Fruit fly (Drosophila melanogaster): ENCODE results near the gene Smyd3.

The Smyd3 gene

dm6 chrX:2589446-2590038, 19.1 kb downstream of the Smyd3 start (continued):
- TF ChIP-seq E2f2 (GFP tag; IDR thresholded peaks at IDR 0.05): peak; percentile 67
- peak; percentile 96 for TF ChIP-seq sens (GFP tag)
- TF ChIP-seq CG12299 (tag; optimal IDR thresholded peaks at IDR 0.05): peak; percentile 82
- TF ChIP-seq crc (GFP tag; optimal IDR thresholded peaks at IDR 0.05): peak; percentile 90
- TF ChIP-seq tna (GFP tag; IDR thresholded peaks at IDR 0.05; ENCODE audit: partially characterized antibody): no peak
- peak; percentile 89 for TF ChIP-seq CG9727 (GFP tag; optimal IDR thresholded peaks at IDR 0.05)
- TF ChIP-seq Hey (tag; optimal IDR thresholded peaks at IDR 0.05): peak; percentile 74
- peak; percentile 83 for TF ChIP-seq CG13296 (GFP tag; optimal IDR thresholded peaks at IDR 0.05)
- TF ChIP-seq klu (GFP tag; IDR thresholded peaks at IDR 0.05): peak; percentile 89
- peak; percentile 66 for TF ChIP-seq CG6765 (GFP tag; optimal IDR thresholded peaks at IDR 0.05)
- TF ChIP-seq CG17186 (GFP tag; optimal IDR thresholded peaks at IDR 0.05): peak; percentile 50
- peak; percentile 93 for TF ChIP-seq Fer3 (tag; optimal IDR thresholded peaks at IDR 0.05)
- TF ChIP-seq ato (GFP tag; IDR thresholded peaks at IDR 0.05; ENCODE audit: partially characterized antibody): no peak
- TF ChIP-seq psq (GFP tag; optimal IDR thresholded peaks at IDR 0.05): peak; percentile 65
- peak; percentile 60 for TF ChIP-seq CG7928 (GFP tag; optimal IDR thresholded peaks at IDR 0.05)
- peak; percentile 80 for TF ChIP-seq trh (GFP tag; optimal IDR thresholded peaks at IDR 0.05)
- peak; percentile 68 for TF ChIP-seq CG1529 (GFP tag; optimal IDR thresholded peaks at IDR 0.05)
- no peak; the same call in 1 of the 2 replicates for TF ChIP-seq aop (GFP tag; IDR thresholded peaks at IDR 0.05)
- peak; percentile 93 for TF ChIP-seq so (GFP tag; IDR thresholded peaks at IDR 0.05)
- TF ChIP-seq pnt (GFP tag; optimal IDR thresholded peaks at IDR 0.05): peak; percentile 91
- TF ChIP-seq gfzf (GFP tag; optimal IDR thresholded peaks at IDR 0.05): no peak
- peak; percentile 94 for TF ChIP-seq CG3847 (GFP tag; IDR thresholded peaks at IDR 0.05)
- TF ChIP-seq tll (GFP tag; optimal IDR thresholded peaks at IDR 0.05): no peak
- TF ChIP-seq Elba2 (GFP tag; optimal IDR thresholded peaks at IDR 0.05): peak; percentile 61
- peak; percentile 72 for TF ChIP-seq wor (GFP tag; IDR thresholded peaks at IDR 0.05)
- TF ChIP-seq Poxn (GFP tag; IDR thresholded peaks at IDR 0.05): peak; percentile 89
- TF ChIP-seq fru (optimal IDR thresholded peaks at IDR 0.05): no peak
- peak; percentile 88 for TF ChIP-seq CG4730 (GFP tag; IDR thresholded peaks at IDR 0.05)
- TF ChIP-seq fd102C (GFP tag; optimal IDR thresholded peaks at IDR 0.05): no peak
- no peak for TF ChIP-seq CG8359 (GFP tag; optimal IDR thresholded peaks at IDR 0.05; ENCODE audit: borderline replicate concordance)
- TF ChIP-seq sqz (GFP tag; optimal IDR thresholded peaks at IDR 0.05): peak; percentile 28
- TF ChIP-seq CG3407 (GFP tag; optimal IDR thresholded peaks at IDR 0.05): peak; percentile 77
- peak; percentile 65 for TF ChIP-seq CG12236 (GFP tag; optimal IDR thresholded peaks at IDR 0.05)
- peak; percentile 92 for TF ChIP-seq CG9817 (tag; optimal IDR thresholded peaks at IDR 0.05)
- peak; percentile 96 for TF ChIP-seq otp (GFP tag; IDR thresholded peaks at IDR 0.05)
- TF ChIP-seq her (GFP tag; optimal IDR thresholded peaks at IDR 0.05): peak; percentile 93
- TF ChIP-seq CG8924 (tag; optimal IDR thresholded peaks at IDR 0.05): peak; percentile 88
- TF ChIP-seq unpg (GFP tag; optimal IDR thresholded peaks at IDR 0.05): peak; percentile 89
- peak; percentile 46 for TF ChIP-seq Lhr (GFP tag; optimal IDR thresholded peaks at IDR 0.05)
- TF ChIP-seq bcd (GFP tag; optimal IDR thresholded peaks at IDR 0.05): peak; percentile 93
- peak; percentile 91 for TF ChIP-seq Hr51 (GFP tag; optimal IDR thresholded peaks at IDR 0.05)
- TF ChIP-seq Sox102F (GFP tag; optimal IDR thresholded peaks at IDR 0.05): peak; percentile 92
- peak; percentile 94 for TF ChIP-seq cas (GFP tag; IDR thresholded peaks at IDR 0.05)
- TF ChIP-seq fd96Cb (tag; optimal IDR thresholded peaks at IDR 0.05): peak; percentile 82
- TF ChIP-seq CG1603 (tag; optimal IDR thresholded peaks at IDR 0.05): peak; percentile 93
- peak; percentile 88 for TF ChIP-seq ara (GFP tag; IDR thresholded peaks at IDR 0.05)
- peak; percentile 95 for TF ChIP-seq CG6175 (GFP tag; IDR thresholded peaks at IDR 0.05)
- peak; percentile 70; the same call in 2 of the 3 replicates for TF ChIP-seq C15 (GFP tag; IDR thresholded peaks at IDR 0.05)
- peak; percentile 96 for TF ChIP-seq CG34422 (GFP tag; IDR thresholded peaks at IDR 0.05)
- peak; percentile 5 for TF ChIP-seq TFAM (GFP tag; optimal IDR thresholded peaks at IDR 0.05)
